Worm (Caenorhabditis elegans) whole organism, mixed stage, embryonic: Measurements from ENCODE around the gene lys-4.

Experiments used
- lsy-2 ChIP-seq: fragments of 150-350 bp; optimal IDR thresholded peaks from 2 replicates; lab custom pipeline; 2014; ENCODE audit warnings: missing biosample characterization, missing genetic modification characterization
- sptf-1 ChIP-seq: sonication (generic microtip); optimal IDR thresholded peaks from 2 replicates; lab custom pipeline; 2017; ENCODE audit warnings: mild to moderate bottlenecking, missing genetic modification characterization, moderate library complexity, missing compliant biosample characterization
- zip-8 ChIP-seq: fragments of 150-350 bp; optimal IDR thresholded peaks from 2 replicates; lab custom pipeline; 2014; ENCODE audit warnings: missing biosample characterization, missing genetic modification characterization

- TF ChIP-seq sptf-1 (tag; lab: Kevin White, UChicago) (peak; percentile 33), lsy-2 (tag; lab: Kevin White, UChicago) (no peak), zip-8 (tag; lab: Kevin White, UChicago) (no peak)
Observed at ce11 chrIV:11594191-11594673, 28.7 kb downstream of the lys-4 start, which contains the start of gene mig-38.
